Worm (Caenorhabditis elegans): ENCODE data around the gene F35C5.12.

DNA sequence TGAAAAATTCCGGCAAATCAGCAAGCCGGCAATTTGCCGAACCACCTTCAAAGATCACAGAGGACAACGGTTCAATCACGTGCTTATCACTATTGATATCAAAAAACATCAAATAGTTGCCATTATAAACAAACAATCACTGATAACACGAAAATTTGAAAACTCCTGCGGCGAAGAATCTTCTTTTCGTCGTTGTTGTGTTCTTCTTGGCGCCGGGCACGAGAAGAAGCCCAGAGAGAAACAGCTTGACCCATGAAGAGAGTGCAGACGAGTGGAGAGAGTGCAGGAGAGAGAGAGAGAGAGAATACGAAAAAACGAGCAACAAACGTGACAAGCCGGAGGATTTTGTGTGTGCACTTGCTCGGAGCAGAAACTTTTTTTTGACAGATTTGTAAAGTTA lies 35.7 kb downstream of the F35C5.12 start:
- TF ChIP-seq nhr-12 (tag; optimal IDR thresholded peaks at IDR 0.05) = no peak
- no peak for TF ChIP-seq unc-62 (GFP tag; optimal IDR thresholded peaks at IDR 0.05)
- TF ChIP-seq ces-1 (GFP tag; optimal IDR thresholded peaks at IDR 0.05) = no peak
- TF ChIP-seq snpc-4 (tag; optimal IDR thresholded peaks at IDR 0.05) = no peak
- no peak for TF ChIP-seq unc-39 (tag; optimal IDR thresholded peaks at IDR 0.05)
- TF ChIP-seq pha-4 (tag; optimal IDR thresholded peaks at IDR 0.05) = no peak
